Worm (Caenorhabditis elegans) whole organism, L4 larva: ENCODE measurements around the gene C29A12.6.
A peak's percentile ranks its signal among the peaks of the same experiment; 100 is the strongest.

Source experiments
- F10B5.3 ChIP-seq: sonication (generic microtip); optimal IDR thresholded peaks from 2 replicates; lab custom pipeline; 2016; ENCODE audit warnings: mild to moderate bottlenecking, missing genetic modification characterization, missing compliant biosample characterization
- F37D6.2 ChIP-seq: sonication (generic microtip); optimal IDR thresholded peaks from 2 replicates; lab custom pipeline; 2016; ENCODE audit warnings: mild to moderate bottlenecking, missing genetic modification characterization, missing compliant biosample characterization
- R02D3.7 ChIP-seq: fragments of 150-350 bp; sonication (generic microtip); optimal IDR thresholded peaks from 3 replicates; lab custom pipeline; 2014; ENCODE audit warnings: missing biosample characterization, missing genetic modification characterization
- Y105C5A.15 ChIP-seq: fragments of 200-800 bp; sonication (Bioruptor generic); IDR thresholded peaks from 2 replicates; pipeline ENCODE4 v1.3.6; 2022; ENCODE audit warnings: missing genetic modification characterization, missing compliant biosample characterization
- Y75B8A.6 ChIP-seq: fragments of 200-800 bp; sonication (Bioruptor generic); IDR thresholded peaks from 2 replicates; pipeline ENCODE4 v1.3.6; 2022; ENCODE audit warnings: missing genetic modification reagents, missing genetic modification characterization, missing compliant biosample characterization
- ZK546.5 ChIP-seq, 2 experiments: sonication (generic microtip); optimal IDR thresholded peaks; 2 replicates each; lab custom pipeline; 2017; ENCODE audit warnings: missing biosample characterization in 2 of 2, missing genetic modification characterization in 2 of 2
- aly-2 ChIP-seq: sonication (generic microtip); optimal IDR thresholded peaks from 2 replicates; lab custom pipeline; 2018; ENCODE audit warnings: missing biosample characterization, missing genetic modification characterization
- ceh-20 ChIP-seq: fragments of 200-800 bp; sonication (Bioruptor generic); IDR thresholded peaks from 2 replicates; pipeline ENCODE4 v1.3.6; 2022; ENCODE audit warnings: missing genetic modification reagents, missing genetic modification characterization, missing compliant biosample characterization
- ceh-28 ChIP-seq: fragments of 150-350 bp; optimal IDR thresholded peaks from 2 replicates; lab custom pipeline; 2014; ENCODE audit warnings: missing biosample characterization, missing genetic modification reagents, missing genetic modification characterization
- ctbp-1 ChIP-seq: fragments of 200-800 bp; sonication (Bioruptor generic); IDR thresholded peaks from 2 replicates; pipeline ENCODE4 v1.3.6; 2022; ENCODE audit warnings: missing genetic modification reagents, missing genetic modification characterization, missing compliant biosample characterization
- daf-12 ChIP-seq: fragments of 150-350 bp; optimal IDR thresholded peaks from 2 replicates; lab custom pipeline; 2014; ENCODE audit warnings: missing biosample characterization, missing genetic modification reagents, missing genetic modification characterization
- daf-19 ChIP-seq: fragments of 200-800 bp; sonication (Bioruptor generic); conservative IDR thresholded peaks from 2 replicates; pipeline ENCODE4 v1.3.6; 2022; ENCODE audit warnings: missing genetic modification characterization, missing compliant biosample characterization
- dmd-9 ChIP-seq: fragments of 200-800 bp; sonication (Bioruptor generic); IDR thresholded peaks from 2 replicates; pipeline ENCODE4 v1.3.6; 2022; ENCODE audit warnings: missing genetic modification reagents, missing genetic modification characterization, missing compliant biosample characterization
- dpl-1 ChIP-seq: fragments of 150-350 bp; optimal IDR thresholded peaks from 2 replicates; lab custom pipeline; 2014; ENCODE audit warnings: missing biosample characterization, missing genetic modification reagents, missing genetic modification characterization
- duxl-1 ChIP-seq: sonication (generic microtip); optimal IDR thresholded peaks from 2 replicates; lab custom pipeline; 2016; ENCODE audit warnings: mild to moderate bottlenecking, missing genetic modification characterization, moderate library complexity, missing compliant biosample characterization; ENCODE audit not compliant: poor library complexity
- egl-27 ChIP-seq: sonication (generic microtip); optimal IDR thresholded peaks from 3 replicates; lab custom pipeline; 2017; ENCODE audit warnings: missing biosample characterization, missing genetic modification reagents, missing genetic modification characterization
- hif-1 ChIP-seq, 2 experiments: sonication (generic microtip); optimal IDR thresholded peaks; 2 replicates each; lab custom pipeline; 2016 to 2017; ENCODE audit warnings: missing compliant biosample characterization in 2 of 2, missing genetic modification characterization in 2 of 2, missing genetic modification reagents in 2 of 2, missing genotype in 2 of 2, mild to moderate bottlenecking in 1 of 2
- hlh-11 ChIP-seq: fragments of 200-800 bp; sonication (Bioruptor generic); optimal IDR thresholded peaks from 2 replicates; lab custom pipeline; 2018; ENCODE audit warnings: mild to moderate bottlenecking, missing genetic modification characterization, missing compliant biosample characterization
- hlh-30 ChIP-seq: sonication (generic microtip); optimal IDR thresholded peaks from 2 replicates; lab custom pipeline; 2017; ENCODE audit warnings: antibody characterized with exemption, mild to moderate bottlenecking, missing genetic modification characterization, missing compliant biosample characterization; ENCODE audit not compliant: insufficient read depth
- hmg-1.1 ChIP-seq: fragments of 200-800 bp; sonication (Bioruptor generic); IDR thresholded peaks from 2 replicates; pipeline ENCODE4 v1.3.6; 2022; ENCODE audit warnings: missing genetic modification reagents, missing genetic modification characterization, missing compliant biosample characterization
- lim-7 ChIP-seq: fragments of 200-800 bp; sonication (Bioruptor generic); IDR thresholded peaks from 2 replicates; pipeline ENCODE4 v1.3.6; 2022; ENCODE audit warnings: missing genetic modification characterization, missing compliant biosample characterization
- lin-15B ChIP-seq: fragments of 150-350 bp; sonication (generic microtip); optimal IDR thresholded peaks from 3 replicates; lab custom pipeline; 2014; ENCODE audit warnings: missing biosample characterization, missing genetic modification characterization
- lin-29 ChIP-seq: fragments of 200-800 bp; sonication (Bioruptor generic); IDR thresholded peaks from 2 replicates; pipeline ENCODE4 v1.3.6; 2022; ENCODE audit warnings: missing genetic modification reagents, missing genetic modification characterization, missing compliant biosample characterization
- lin-39 ChIP-seq: fragments of 150-350 bp; optimal IDR thresholded peaks from 2 replicates; lab custom pipeline; 2014; ENCODE audit warnings: missing biosample characterization, missing genetic modification reagents, missing genetic modification characterization
- lir-3 ChIP-seq: sonication (generic microtip); optimal IDR thresholded peaks from 2 replicates; lab custom pipeline; 2016; ENCODE audit warnings: mild to moderate bottlenecking, missing genetic modification characterization, missing compliant biosample characterization
- madf-5 ChIP-seq, 2 experiments: fragments of 200-800 bp; sonication (Bioruptor generic); IDR thresholded peaks; 2 replicates each; pipeline ENCODE4 v1.3.6; 2022; ENCODE audit warnings: missing compliant biosample characterization in 2 of 2, missing genetic modification characterization in 2 of 2
- mdt-29 ChIP-seq: fragments of 200-800 bp; sonication (Bioruptor generic); IDR thresholded peaks from 2 replicates; pipeline ENCODE4 v1.3.6; 2022; ENCODE audit warnings: missing genetic modification reagents, missing genetic modification characterization, missing compliant biosample characterization
- mep-1 ChIP-seq: fragments of 150-350 bp; sonication (generic microtip); optimal IDR thresholded peaks from 3 replicates; lab custom pipeline; 2014; ENCODE audit warnings: missing biosample characterization, missing genetic modification characterization
- mes-2 ChIP-seq: sonication (generic microtip); optimal IDR thresholded peaks from 2 replicates; lab custom pipeline; 2016; ENCODE audit warnings: missing genotype, mild to moderate bottlenecking, missing genetic modification characterization, missing compliant biosample characterization; ENCODE audit not compliant: poor library complexity, severe bottlenecking
- nhr-102 ChIP-seq: sonication (generic microtip); optimal IDR thresholded peaks from 2 replicates; lab custom pipeline; 2016; ENCODE audit warnings: mild to moderate bottlenecking, missing genetic modification characterization, moderate library complexity, missing compliant biosample characterization
- nhr-237 ChIP-seq: sonication (generic microtip); optimal IDR thresholded peaks from 2 replicates; lab custom pipeline; 2017; ENCODE audit warnings: missing biosample characterization, missing genetic modification characterization
- nhr-41 ChIP-seq: fragments of 200-800 bp; sonication (Bioruptor generic); IDR thresholded peaks from 2 replicates; pipeline ENCODE4 v1.3.6; 2022; ENCODE audit warnings: missing genetic modification reagents, missing genetic modification characterization, missing compliant biosample characterization
- nhr-42 ChIP-seq: fragments of 200-800 bp; sonication (Bioruptor generic); IDR thresholded peaks from 2 replicates; pipeline ENCODE4 v1.3.6; 2022; ENCODE audit warnings: missing genetic modification characterization, missing compliant biosample characterization
- nhr-76 ChIP-seq: fragments of 150-350 bp; optimal IDR thresholded peaks from 2 replicates; lab custom pipeline; 2014; ENCODE audit warnings: missing biosample characterization, missing genetic modification characterization
- pha-4 ChIP-seq, 2 experiments: fragments of 150-350 bp in 1 of 2; fragments of 200-800 bp in 1 of 2; sonication (Bioruptor generic) in 1 of 2; IDR thresholded peaks in 1 of 2; optimal IDR thresholded peaks in 1 of 2; 2 replicates each; pipeline versions ENCODE4 v1.3.6 to Lab custom; 2014 to 2022; ENCODE audit warnings: missing genetic modification characterization in 2 of 2, missing genetic modification reagents in 2 of 2, missing biosample characterization in 1 of 2, missing compliant biosample characterization in 1 of 2
- rbr-2 ChIP-seq: sonication (generic microtip); optimal IDR thresholded peaks from 2 replicates; lab custom pipeline; 2016; ENCODE audit warnings: missing genotype, missing genetic modification characterization, missing compliant biosample characterization
- saeg-2 ChIP-seq: fragments of 200-800 bp; sonication (Bioruptor generic); IDR thresholded peaks from 2 replicates; pipeline ENCODE4 v1.3.6; 2022; ENCODE audit warnings: missing genetic modification reagents, missing genetic modification characterization, missing compliant biosample characterization
- snpc-4 ChIP-seq: fragments of 150-350 bp; optimal IDR thresholded peaks from 2 replicates; lab custom pipeline; 2014; ENCODE audit warnings: missing biosample characterization, missing genetic modification characterization
- unc-39 ChIP-seq: sonication (generic microtip); optimal IDR thresholded peaks from 2 replicates; lab custom pipeline; 2017; ENCODE audit warnings: missing biosample characterization, missing genetic modification characterization
- unc-62 ChIP-seq, 3 experiments: fragments of 150-350 bp in 1 of 3; sonication (generic microtip); optimal IDR thresholded peaks in 2 of 3; peaks in 1 of 3; 1 replicate in 1 of 3; 2 replicates in 2 of 3; lab custom pipeline; 2014 to 2017; ENCODE audit warnings: missing biosample characterization in 3 of 3, missing genetic modification characterization in 3 of 3, missing genetic modification reagents in 3 of 3, missing genotype in 1 of 3
- vab-7 ChIP-seq: fragments of 200-800 bp; sonication (Bioruptor generic); IDR thresholded peaks from 2 replicates; pipeline ENCODE4 v1.3.6; 2022; ENCODE audit warnings: missing genetic modification reagents, missing genetic modification characterization, missing compliant biosample characterization
- zag-1 ChIP-seq: fragments of 150-350 bp; optimal IDR thresholded peaks from 2 replicates; lab custom pipeline; 2014; ENCODE audit warnings: missing biosample characterization, missing genetic modification characterization
- zfp-2 ChIP-seq: sonication (generic microtip); optimal IDR thresholded peaks from 2 replicates; lab custom pipeline; 2016; ENCODE audit warnings: mild to moderate bottlenecking, missing genetic modification characterization, missing compliant biosample characterization
- zfp-3 ChIP-seq: fragments of 200-800 bp; sonication (Bioruptor generic); conservative IDR thresholded peaks from 2 replicates; pipeline ENCODE4 v1.3.6; 2022; ENCODE audit warnings: missing genetic modification reagents, missing genetic modification characterization, missing compliant biosample characterization
- zip-2 ChIP-seq: fragments of 150-350 bp; optimal IDR thresholded peaks from 2 replicates; lab custom pipeline; 2014; ENCODE audit warnings: missing biosample characterization, missing genetic modification characterization
- ztf-11 ChIP-seq: fragments of 150-350 bp; optimal IDR thresholded peaks from 2 replicates; lab custom pipeline; 2014; ENCODE audit warnings: missing biosample characterization, missing genetic modification characterization

The C29A12.6 gene

DNA sequence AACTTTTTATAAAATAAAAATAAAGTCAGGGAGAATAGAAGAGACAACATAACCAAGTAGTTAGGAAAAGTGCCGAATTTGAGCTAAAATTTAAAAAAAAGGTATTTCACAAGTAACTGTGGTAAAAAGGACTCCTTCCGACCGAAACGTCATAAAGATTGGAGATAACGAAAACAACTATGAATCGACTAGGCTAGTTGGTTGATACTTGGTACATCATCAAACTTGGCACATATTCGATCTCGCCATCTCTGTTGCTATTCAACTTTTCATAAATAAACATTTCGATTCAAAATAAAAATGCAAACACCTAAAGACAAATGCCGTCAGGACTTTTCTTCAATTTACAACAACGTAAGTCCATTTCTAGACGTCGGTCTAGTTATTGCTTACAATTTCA, 35.2 kb upstream of the C29A12.6 start, which contains the start of gene C29A12.22:
C29A12.22 (plus strand) TSS at position 301 of the 400 bp plus-strand sequence.
- no peak for TF ChIP-seq madf-5 (GFP tag; IDR thresholded peaks at IDR 0.05; lab: Robert Waterston, UW)
- no peak for TF ChIP-seq aly-2 (tag; lab: Kevin White, UChicago)
- TF ChIP-seq zip-2 (tag; lab: Kevin White, UChicago), result no peak
- no peak for TF ChIP-seq snpc-4 (tag; lab: Kevin White, UChicago)
- TF ChIP-seq nhr-237 (tag; lab: Kevin White, UChicago), result no peak
- TF ChIP-seq lin-15B (tag; lab: Kevin White, UChicago), result no peak
- TF ChIP-seq vab-7 (GFP tag; lab: Robert Waterston, UW), result no peak
- no peak for TF ChIP-seq mdt-29 (GFP tag; lab: Robert Waterston, UW)
- TF ChIP-seq hlh-11 (tag; lab: Kevin White, UChicago), result no peak
- no peak for TF ChIP-seq daf-12 (tag; lab: Kevin White, UChicago)
- TF ChIP-seq hmg-1.1 (GFP tag; lab: Robert Waterston, UW), result no peak
- no peak for TF ChIP-seq egl-27 (tag; lab: Kevin White, UChicago)
- no peak for TF ChIP-seq hlh-30 (tag; lab: Kevin White, UChicago)
- TF ChIP-seq duxl-1 (tag; lab: Kevin White, UChicago), result no peak

DNA sequence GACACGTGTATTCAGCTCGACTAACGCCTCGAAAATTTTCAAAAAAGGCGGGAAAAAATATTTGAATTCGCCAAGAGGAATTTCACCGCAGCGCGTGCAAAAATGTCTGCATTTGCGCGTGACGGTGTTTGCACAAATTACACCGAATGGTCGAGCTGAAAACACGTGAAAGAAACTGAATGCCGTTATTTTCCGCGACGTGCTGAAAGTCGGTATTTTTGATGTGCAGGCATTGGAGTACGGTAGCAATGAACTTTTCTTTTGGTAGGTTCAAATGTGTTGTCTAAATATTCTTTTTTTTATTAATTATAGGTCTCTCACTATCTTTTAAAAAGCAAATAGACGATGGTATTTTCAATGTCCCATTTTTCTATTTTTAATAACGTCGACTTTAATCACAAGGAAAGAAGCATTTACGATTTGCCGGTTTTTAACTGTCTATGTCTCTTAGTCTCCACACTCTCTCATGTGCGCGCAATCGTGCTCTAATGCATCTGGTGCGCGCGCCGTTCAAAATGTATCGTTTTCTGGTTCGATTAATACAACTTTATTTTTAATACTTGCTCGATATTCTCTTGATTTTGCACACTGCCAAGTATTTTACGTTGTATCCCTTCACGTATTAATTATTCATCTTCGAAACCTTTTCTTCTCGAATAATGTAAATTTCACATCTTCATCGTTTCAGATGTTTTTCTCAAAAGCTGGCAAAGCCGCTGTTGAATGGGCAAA, 33.4 kb upstream of the C29A12.6 start, which contains the start of the genes C29A12.1 and lig-1:
C29A12.1 (minus strand) TSS at position 63 of the 732 bp plus-strand sequence.
lig-1 (plus strand) TSS at position 682 of the 732 bp plus-strand sequence.
- TF ChIP-seq F37D6.2, result no peak
- TF ChIP-seq zag-1 (tag; lab: Kevin White, UChicago), result no peak
- no peak for TF ChIP-seq madf-5 (GFP tag; IDR thresholded peaks at IDR 0.05; lab: Robert Waterston, UW)
- no peak for TF ChIP-seq unc-62 (GFP tag; optimal IDR thresholded peaks at IDR 0.05 in 1 of 2; lab: Kevin White, UChicago)
- no peak for TF ChIP-seq unc-62 (tag; optimal IDR thresholded peaks at IDR 0.05; lab: Kevin White, UChicago)
- TF ChIP-seq hlh-11 (tag; lab: Kevin White, UChicago), result no peak
- TF ChIP-seq nhr-42 (GFP tag; lab: Robert Waterston, UW), result no peak
- TF ChIP-seq zfp-3 (GFP tag; lab: Robert Waterston, UW), result no peak
- TF ChIP-seq dmd-9 (GFP tag; lab: Robert Waterston, UW), result no peak
- TF ChIP-seq ceh-20 (GFP tag; lab: Robert Waterston, UW), result no peak
- no peak for TF ChIP-seq lim-7 (GFP tag; lab: Robert Waterston, UW)
- TF ChIP-seq mes-2 (tag; lab: Kevin White, UChicago), result peak; percentile 66
- TF ChIP-seq dpl-1 (GFP tag; lab: Kevin White, UChicago), result peak; percentile 57
- TF ChIP-seq nhr-76 (tag; lab: Kevin White, UChicago), result no peak
- TF ChIP-seq daf-19 (GFP tag; lab: Robert Waterston, UW), result no peak
- no peak for TF ChIP-seq lir-3
- TF ChIP-seq R02D3.7 (tag; lab: Kevin White, UChicago), result no peak
- no peak for TF ChIP-seq ceh-28 (tag; lab: Kevin White, UChicago)
- no peak for TF ChIP-seq rbr-2
- no peak for TF ChIP-seq mep-1 (tag; lab: Kevin White, UChicago)
- no peak for TF ChIP-seq daf-12 (tag; lab: Kevin White, UChicago)
- no peak for TF ChIP-seq lin-39 (tag; lab: Kevin White, UChicago)
- TF ChIP-seq hmg-1.1 (GFP tag; lab: Robert Waterston, UW), result no peak
- no peak for TF ChIP-seq Y75B8A.6 (GFP tag; lab: Robert Waterston, UW)
- TF ChIP-seq ZK546.5 (tag; optimal IDR thresholded peaks at IDR 0.05; lab: Kevin White, UChicago), result no peak
- TF ChIP-seq F10B5.3, result no peak
- TF ChIP-seq pha-4 (GFP tag; IDR thresholded peaks at IDR 0.05; lab: Robert Waterston, UW), result no peak
- no peak for TF ChIP-seq pha-4 (tag; optimal IDR thresholded peaks at IDR 0.05; lab: Kevin White, UChicago)
- no peak for TF ChIP-seq saeg-2
- no peak for TF ChIP-seq hif-1 (tag; optimal IDR thresholded peaks at IDR 0.05; lab: Kevin White, UChicago)
- TF ChIP-seq lin-29, result no peak
- no peak for TF ChIP-seq Y105C5A.15 (GFP tag; lab: Robert Waterston, UW)
- TF ChIP-seq nhr-102 (tag; lab: Kevin White, UChicago), result no peak
- TF ChIP-seq ztf-11, result no peak
- TF ChIP-seq nhr-41 (GFP tag; lab: Robert Waterston, UW), result no peak
- TF ChIP-seq aly-2 (tag; lab: Kevin White, UChicago), result no peak
- no peak for TF ChIP-seq zfp-2
- no peak for TF ChIP-seq unc-39 (tag; lab: Kevin White, UChicago)
- no peak for TF ChIP-seq ctbp-1 (GFP tag; lab: Robert Waterston, UW)
- TF ChIP-seq vab-7 (GFP tag; lab: Robert Waterston, UW), result no peak
